Worm (Caenorhabditis elegans) whole organism, L3 larva: ENCODE measurements around the gene rpb-9.

Source experiments
- R02D3.7 ChIP-seq: fragments of 150-350 bp; optimal IDR thresholded peaks from 2 replicates; lab custom pipeline; 2014; ENCODE audit warnings: missing biosample characterization, missing genetic modification characterization
- ZK546.5 ChIP-seq: sonication (generic microtip); optimal IDR thresholded peaks from 2 replicates; lab custom pipeline; 2017; ENCODE audit warnings: missing biosample characterization, missing genetic modification characterization
- aly-2 ChIP-seq: fragments of 150-350 bp; optimal IDR thresholded peaks from 2 replicates; lab custom pipeline; 2014; ENCODE audit warnings: missing biosample characterization, missing genetic modification characterization
- ama-1 ChIP-seq: fragments of 150-350 bp; optimal IDR thresholded peaks from 2 replicates; lab custom pipeline; 2018
- ceh-16 ChIP-seq: sonication (generic microtip); optimal IDR thresholded peaks from 2 replicates; lab custom pipeline; 2017; ENCODE audit warnings: missing biosample characterization, missing genetic modification characterization
- ceh-28 ChIP-seq: fragments of 150-350 bp; optimal IDR thresholded peaks from 2 replicates; lab custom pipeline; 2014; ENCODE audit warnings: missing biosample characterization, missing genetic modification reagents, missing genetic modification characterization
- ceh-82 ChIP-seq: fragments of 150-350 bp; optimal IDR thresholded peaks from 2 replicates; lab custom pipeline; 2014; ENCODE audit warnings: missing biosample characterization, missing genetic modification characterization
- ceh-9 ChIP-seq: sonication (generic microtip); optimal IDR thresholded peaks from 2 replicates; lab custom pipeline; 2018; ENCODE audit warnings: missing biosample characterization, missing genetic modification characterization
- egl-27 ChIP-seq: sonication (generic microtip); optimal IDR thresholded peaks from 4 replicates; lab custom pipeline; 2017; ENCODE audit warnings: missing biosample characterization, missing genetic modification reagents, missing genetic modification characterization
- egl-5 ChIP-seq: fragments of 150-350 bp; optimal IDR thresholded peaks from 2 replicates; lab custom pipeline; 2017; ENCODE audit warnings: missing biosample characterization, missing genetic modification reagents, missing genetic modification characterization, inconsistent platforms
- elt-1 ChIP-seq: fragments of 150-350 bp; optimal IDR thresholded peaks from 2 replicates; lab custom pipeline; 2014; ENCODE audit warnings: missing biosample characterization, missing genetic modification characterization
- elt-2 ChIP-seq: sonication (generic microtip); optimal IDR thresholded peaks from 2 replicates; lab custom pipeline; 2016; ENCODE audit warnings: missing genetic modification reagents, mild to moderate bottlenecking, missing genetic modification characterization, missing compliant biosample characterization
- elt-3 ChIP-seq, 3 experiments: fragments of 150-350 bp in 1 of 3; sonication (generic microtip) in 2 of 3; optimal IDR thresholded peaks; 2 replicates in 2 of 3; 4 replicates in 1 of 3; lab custom pipeline; 2014 to 2017; ENCODE audit warnings: missing biosample characterization in 3 of 3, missing genetic modification characterization in 3 of 3
- fkh-10 ChIP-seq: sonication (generic microtip); optimal IDR thresholded peaks from 2 replicates; lab custom pipeline; 2017; ENCODE audit warnings: missing biosample characterization, missing genetic modification reagents, missing genetic modification characterization
- fos-1 ChIP-seq: fragments of 150-350 bp; optimal IDR thresholded peaks from 2 replicates; lab custom pipeline; 2014; ENCODE audit warnings: missing biosample characterization, missing genetic modification characterization
- jun-1 ChIP-seq: fragments of 150-350 bp; optimal IDR thresholded peaks from 2 replicates; lab custom pipeline; 2014; ENCODE audit warnings: missing biosample characterization, missing genetic modification reagents, missing genetic modification characterization
- lin-15B ChIP-seq: fragments of 150-350 bp; optimal IDR thresholded peaks from 2 replicates; lab custom pipeline; 2014; ENCODE audit warnings: missing biosample characterization, missing genetic modification characterization
- lsy-12 ChIP-seq: sonication (generic microtip); optimal IDR thresholded peaks from 2 replicates; lab custom pipeline; 2016; ENCODE audit warnings: mild to moderate bottlenecking, missing genetic modification characterization, missing compliant biosample characterization
- mml-1 ChIP-seq: fragments of 150-350 bp; sonication (generic microtip); optimal IDR thresholded peaks from 3 replicates; lab custom pipeline; 2014; ENCODE audit warnings: missing biosample characterization, missing genetic modification characterization
- nfya-1 ChIP-seq: sonication (generic microtip); optimal IDR thresholded peaks from 2 replicates; lab custom pipeline; 2017; ENCODE audit warnings: missing genetic modification characterization, mild to moderate bottlenecking, missing compliant biosample characterization, antibody characterized with exemption, moderate library complexity; ENCODE audit not compliant: insufficient read depth
- nhr-12 ChIP-seq: fragments of 150-350 bp; optimal IDR thresholded peaks from 2 replicates; lab custom pipeline; 2014; ENCODE audit warnings: missing biosample characterization, missing genetic modification characterization
- nhr-23 ChIP-seq: fragments of 150-350 bp; optimal IDR thresholded peaks from 2 replicates; lab custom pipeline; 2014; ENCODE audit warnings: missing biosample characterization, missing genetic modification reagents, missing genetic modification characterization
- nhr-237 ChIP-seq: fragments of 150-350 bp; optimal IDR thresholded peaks from 2 replicates; lab custom pipeline; 2014; ENCODE audit warnings: missing biosample characterization, missing genetic modification characterization
- nhr-25 ChIP-seq: sonication (generic microtip); optimal IDR thresholded peaks from 2 replicates; lab custom pipeline; 2017; ENCODE audit warnings: missing biosample characterization, missing genetic modification characterization
- nhr-67 ChIP-seq: fragments of 150-350 bp; optimal IDR thresholded peaks from 2 replicates; lab custom pipeline; 2014; ENCODE audit warnings: missing biosample characterization, missing genetic modification characterization
- nhr-76 ChIP-seq: fragments of 150-350 bp; sonication (generic microtip); optimal IDR thresholded peaks from 5 replicates; lab custom pipeline; 2014; ENCODE audit warnings: missing biosample characterization, missing genetic modification characterization
- nhr-77 ChIP-seq: fragments of 150-350 bp; optimal IDR thresholded peaks from 2 replicates; lab custom pipeline; 2014; ENCODE audit warnings: missing biosample characterization, missing genetic modification characterization
- pha-4 ChIP-seq: fragments of 150-350 bp; optimal IDR thresholded peaks from 2 replicates; lab custom pipeline; 2014; ENCODE audit warnings: missing biosample characterization, missing genetic modification reagents, missing genetic modification characterization
- pqm-1 ChIP-seq: fragments of 150-350 bp; optimal IDR thresholded peaks from 2 replicates; lab custom pipeline; 2017; ENCODE audit warnings: missing biosample characterization, missing genetic modification characterization, inconsistent platforms
- sea-2 ChIP-seq: fragments of 150-350 bp; sonication (generic microtip); optimal IDR thresholded peaks from 4 replicates; lab custom pipeline; 2014; ENCODE audit warnings: missing biosample characterization, missing genetic modification reagents, missing genetic modification characterization
- snpc-4 ChIP-seq: fragments of 150-350 bp; optimal IDR thresholded peaks from 2 replicates; lab custom pipeline; 2014; ENCODE audit warnings: missing biosample characterization, missing genetic modification characterization
- tbx-2 ChIP-seq: sonication (generic microtip); optimal IDR thresholded peaks from 2 replicates; lab custom pipeline; 2016; ENCODE audit warnings: mild to moderate bottlenecking, missing genetic modification characterization, missing compliant biosample characterization
- unc-62 ChIP-seq: fragments of 150-350 bp; sonication (generic microtip); optimal IDR thresholded peaks from 4 replicates; lab custom pipeline; 2014; ENCODE audit warnings: missing biosample characterization, missing genetic modification reagents, missing genetic modification characterization
- ztf-4 ChIP-seq: fragments of 150-350 bp; optimal IDR thresholded peaks from 2 replicates; lab custom pipeline; 2014; ENCODE audit warnings: missing biosample characterization, missing genetic modification characterization

The rpb-9 gene

DNA sequence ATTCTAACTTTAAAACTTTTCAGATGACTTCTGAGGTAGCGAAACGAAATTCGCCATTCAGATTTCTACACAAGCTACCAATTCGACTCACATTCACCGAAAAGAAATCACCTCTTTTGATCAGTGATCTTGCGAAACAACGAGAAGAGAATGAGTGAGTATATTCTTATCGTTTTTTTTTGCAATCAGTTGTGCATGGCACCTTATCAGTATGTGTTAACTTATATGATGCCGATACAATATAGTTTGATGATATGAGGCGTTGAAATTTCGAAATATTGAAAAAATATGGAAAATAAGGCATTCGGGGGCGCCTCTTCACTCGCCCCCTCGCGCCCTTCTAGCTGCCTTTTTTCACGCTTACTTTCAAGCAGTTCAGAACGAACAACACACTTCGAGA, 5.8 kb upstream of the rpb-9 start:
- no peak for TF ChIP-seq sea-2 (GFP tag; lab: Kevin White, UChicago)
- TF ChIP-seq lsy-12, result no peak
- no peak for TF ChIP-seq ZK546.5 (tag; lab: Kevin White, UChicago)
- TF ChIP-seq elt-1 (tag; lab: Kevin White, UChicago), result no peak
- TF ChIP-seq nhr-77, result no peak
- TF ChIP-seq pha-4 (tag; lab: Kevin White, UChicago), result peak; percentile 31
- no peak for TF ChIP-seq R02D3.7 (tag; lab: Kevin White, UChicago)
- no peak for TF ChIP-seq nhr-76
- TF ChIP-seq elt-3 (tag; optimal IDR thresholded peaks at IDR 0.05; lab: Kevin White, UChicago), result no peak
- TF ChIP-seq ceh-16, result no peak
- TF ChIP-seq nhr-23 (tag; lab: Kevin White, UChicago), result no peak
- TF ChIP-seq ceh-82, result no peak
- TF ChIP-seq ceh-28 (tag; lab: Kevin White, UChicago), result no peak
- no peak for TF ChIP-seq nhr-25 (tag; lab: Kevin White, UChicago)
- peak; percentile 6 for TF ChIP-seq jun-1 (tag; lab: Kevin White, UChicago)
- peak; percentile 92 for TF ChIP-seq pqm-1 (tag; lab: Kevin White, UChicago)
- TF ChIP-seq tbx-2 (tag; lab: Kevin White, UChicago), result no peak
- TF ChIP-seq elt-2 (tag; lab: Kevin White, UChicago), result peak; percentile 96

DNA sequence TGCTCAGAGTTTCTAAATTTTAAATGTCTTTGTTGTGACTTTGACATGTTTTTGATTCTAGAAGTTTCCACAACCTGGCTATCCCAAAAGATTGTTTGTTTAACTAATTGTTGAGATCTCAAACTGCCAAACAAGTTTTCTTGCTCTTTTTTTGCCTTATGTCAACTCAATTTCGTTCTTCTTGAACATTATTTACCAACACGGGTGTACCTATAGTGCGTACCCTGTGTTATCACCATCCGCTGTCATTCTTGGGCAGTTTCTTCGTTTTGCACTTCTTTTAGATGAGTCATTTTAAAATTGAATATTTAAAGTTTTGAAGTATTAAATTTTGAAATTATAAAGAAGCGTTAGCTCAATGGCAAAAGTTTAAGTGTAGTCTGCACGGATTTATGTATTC, 4.8 kb upstream of the rpb-9 start, which contains the start of gene sptl-2:
sptl-2 (plus strand) TSS at position 280 of the 400 bp plus-strand sequence.
- TF ChIP-seq ceh-9 (tag; lab: Kevin White, UChicago), result no peak
- TF ChIP-seq fkh-10 (GFP tag; lab: Kevin White, UChicago), result no peak
- TF ChIP-seq ceh-28 (tag; lab: Kevin White, UChicago), result no peak
- TF ChIP-seq unc-62 (GFP tag; lab: Kevin White, UChicago), result no peak
- peak; percentile 67 for TF ChIP-seq pha-4 (tag; lab: Kevin White, UChicago)
- no peak for TF ChIP-seq ZK546.5 (tag; lab: Kevin White, UChicago)
- TF ChIP-seq tbx-2 (tag; lab: Kevin White, UChicago), result no peak
- TF ChIP-seq nhr-23 (tag; lab: Kevin White, UChicago), result no peak
- peak; percentile 29 for TF ChIP-seq elt-2 (tag; lab: Kevin White, UChicago)
- no peak for TF ChIP-seq ceh-82
- TF ChIP-seq nhr-237, result no peak
- TF ChIP-seq nfya-1 (tag; lab: Kevin White, UChicago), result no peak
- no peak for TF ChIP-seq egl-27

DNA sequence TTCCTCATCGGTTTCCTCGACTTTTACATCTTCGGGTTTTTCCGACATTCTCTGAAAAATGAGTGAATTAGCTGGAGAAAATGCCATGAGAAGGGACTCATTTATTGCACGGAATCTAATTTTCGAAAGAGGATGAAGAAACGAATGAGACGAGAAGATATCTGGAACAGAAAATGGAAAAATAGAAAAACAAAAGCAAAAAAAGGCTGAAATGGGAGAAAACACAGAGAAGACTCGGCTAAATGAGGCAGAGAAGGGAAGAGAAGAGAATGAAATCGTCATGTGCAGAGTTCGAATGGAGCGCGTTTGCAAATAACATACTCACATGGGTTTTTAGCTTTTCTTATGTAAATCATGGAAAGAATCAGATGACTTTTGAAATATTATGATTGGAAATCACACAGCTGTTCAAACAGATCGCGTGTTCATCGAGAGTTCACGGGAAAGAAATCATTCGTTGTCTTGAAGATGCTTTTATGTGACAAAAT, 1.8 kb upstream of the rpb-9 start, which contains the start of gene Y97E10AR.6:
Y97E10AR.6 (minus strand) TSS at position 51 of the 488 bp plus-strand sequence.
- TF ChIP-seq ama-1, result peak; percentile 7
- TF ChIP-seq mml-1, result no peak
- TF ChIP-seq ztf-4 (tag; lab: Kevin White, UChicago), result no peak
- TF ChIP-seq ceh-28 (tag; lab: Kevin White, UChicago), result no peak
- TF ChIP-seq snpc-4 (tag; lab: Kevin White, UChicago), result peak; percentile 61
- peak; percentile 47 for TF ChIP-seq pha-4 (tag; lab: Kevin White, UChicago)
- TF ChIP-seq nfya-1 (tag; lab: Kevin White, UChicago), result peak; percentile 42
- peak; percentile 30 for TF ChIP-seq egl-5 (tag; lab: Kevin White, UChicago)
- peak; percentile 66 for TF ChIP-seq lin-15B (tag; lab: Kevin White, UChicago)
- no peak for TF ChIP-seq unc-62 (GFP tag; lab: Kevin White, UChicago)
- TF ChIP-seq elt-2 (tag; lab: Kevin White, UChicago), result peak; percentile 9

DNA sequence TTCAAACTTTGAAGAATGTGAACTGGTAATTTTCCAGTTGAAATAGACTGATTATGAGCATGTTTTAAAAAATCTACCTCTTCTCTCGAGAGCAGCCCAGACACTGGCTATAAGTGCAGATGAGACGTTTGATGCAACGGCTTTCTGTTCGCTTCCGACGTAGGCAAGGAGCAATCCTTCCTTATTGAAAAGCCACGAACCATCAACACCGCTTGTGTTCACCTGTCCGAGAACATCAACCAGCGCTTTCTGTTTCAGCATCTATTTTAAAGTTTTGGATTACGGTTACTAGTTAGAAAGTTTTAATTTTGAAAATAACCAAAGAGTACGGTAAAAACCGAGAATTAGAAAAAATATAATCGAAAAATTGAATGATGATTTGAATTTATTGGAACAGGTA, 1.3 kb downstream of the rpb-9 start, which contains the start of gene lmtr-2:
lmtr-2 (minus strand) TSS at position 261 of the 400 bp plus-strand sequence.
- TF ChIP-seq aly-2 (tag; lab: Kevin White, UChicago) (no peak), nhr-12 (tag; lab: Kevin White, UChicago) (no peak), pha-4 (tag; lab: Kevin White, UChicago) (no peak), fos-1 (no peak)

DNA sequence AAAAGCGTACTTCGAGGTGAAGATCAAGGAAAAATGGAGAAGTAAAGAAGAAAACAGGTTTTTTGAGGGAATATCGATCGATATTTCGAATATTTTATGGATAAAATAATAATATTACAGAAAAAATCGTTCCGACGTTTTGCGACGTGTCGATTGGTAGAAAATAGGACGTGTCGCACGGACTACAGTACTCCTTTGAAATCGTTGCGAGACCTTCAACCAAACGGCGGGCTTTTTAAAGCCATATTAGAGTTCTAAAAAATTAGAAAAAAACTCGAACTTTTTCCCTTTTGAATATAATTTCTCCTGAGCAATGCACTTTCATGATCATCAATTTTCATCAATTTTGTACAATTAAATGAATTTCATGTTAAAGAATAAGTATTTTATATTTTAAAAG, 2.0 kb downstream of the rpb-9 start, which contains the start of gene Y97E10AR.4:
Y97E10AR.4 (minus strand) TSS at position 131 of the 400 bp plus-strand sequence.
- TF ChIP-seq egl-27 (no peak), nhr-23 (tag; lab: Kevin White, UChicago) (no peak), nhr-67 (no peak), elt-1 (tag; lab: Kevin White, UChicago) (no peak)
